Fruit fly (Drosophila melanogaster): Measurements from ENCODE around the gene CG10333.

CG10333 gene

DNA sequence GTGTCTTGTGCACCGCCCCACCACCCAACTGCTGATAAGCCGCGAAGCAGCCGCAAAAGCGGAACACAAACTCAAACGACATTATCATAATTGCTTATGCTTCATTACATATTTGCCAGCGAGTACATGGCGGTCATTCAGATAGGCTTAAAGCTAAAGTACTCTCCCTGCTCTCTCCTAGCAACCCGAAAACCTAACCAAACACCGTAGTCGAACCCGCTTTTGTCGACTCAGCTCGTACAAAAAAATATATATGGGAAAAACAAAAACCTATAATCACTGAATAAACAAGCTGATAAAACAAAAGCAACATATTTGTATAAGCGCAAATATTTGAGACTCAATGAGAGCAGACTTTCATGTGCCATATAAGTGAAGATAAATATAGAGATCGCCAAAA, 20.4 kb downstream of the CG10333 start (continued):
- TF ChIP-seq CG32006 (GFP tag; optimal IDR thresholded peaks at IDR 0.05): no peak
- no peak for TF ChIP-seq CG10669 (GFP tag; optimal IDR thresholded peaks at IDR 0.05)
- peak; percentile 44 for TF ChIP-seq esn (GFP tag; optimal IDR thresholded peaks at IDR 0.05)
- TF ChIP-seq CG10631 (GFP tag; optimal IDR thresholded peaks at IDR 0.05): no peak
- no peak for TF ChIP-seq CG3919 (GFP tag; optimal IDR thresholded peaks at IDR 0.05)
- TF ChIP-seq salr (GFP tag; optimal IDR thresholded peaks at IDR 0.05): no peak

DNA sequence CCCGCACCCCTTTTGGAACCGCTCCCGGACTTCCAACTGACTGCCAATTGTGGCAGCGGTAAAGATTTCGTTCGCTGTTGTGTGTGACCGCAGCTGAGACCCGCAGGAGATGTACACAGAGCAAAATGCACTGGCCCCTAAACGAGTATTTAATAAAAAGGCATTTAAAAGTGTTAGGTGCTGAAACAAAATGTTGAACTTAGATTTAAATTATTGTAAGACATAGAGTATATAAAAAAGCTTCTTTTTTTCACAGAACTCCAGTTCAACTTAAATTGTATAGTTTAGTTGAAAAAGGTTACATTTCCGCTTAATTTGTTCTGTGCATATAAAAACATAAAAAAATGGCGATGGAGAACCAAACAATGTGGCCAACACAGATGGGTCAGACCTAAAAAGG, 21.5 kb downstream of the CG10333 start:
- no peak for TF ChIP-seq Sox15 (GFP tag; optimal IDR thresholded peaks at IDR 0.05)
- peak; percentile 74 for TF ChIP-seq pdm3 (GFP tag; optimal IDR thresholded peaks at IDR 0.05)
- TF ChIP-seq CG6163 (GFP tag; IDR thresholded peaks at IDR 0.05): peak; percentile 79
- TF ChIP-seq CG6854 (GFP tag; optimal IDR thresholded peaks at IDR 0.05): peak; percentile 45
- TF ChIP-seq CG11902 (GFP tag; optimal IDR thresholded peaks at IDR 0.05): no peak
- peak; percentile 66 for TF ChIP-seq vri (GFP tag; optimal IDR thresholded peaks at IDR 0.05)
- TF ChIP-seq ss (GFP tag; optimal IDR thresholded peaks at IDR 0.05): no peak
- peak; percentile 69 for TF ChIP-seq Sox102F (GFP tag; optimal IDR thresholded peaks at IDR 0.05)
- TF ChIP-seq CG15336 (GFP tag; IDR thresholded peaks at IDR 0.05): peak; percentile 87
- TF ChIP-seq Gug (GFP tag; IDR thresholded peaks at IDR 0.05): peak; percentile 67
- peak; percentile 81 for TF ChIP-seq eg (GFP tag; IDR thresholded peaks at IDR 0.05)
- peak; percentile 62 for TF ChIP-seq CG3919 (GFP tag; optimal IDR thresholded peaks at IDR 0.05)
- peak; percentile 60 for TF ChIP-seq CG6792 (GFP tag; optimal IDR thresholded peaks at IDR 0.05)
- TF ChIP-seq CG32006 (GFP tag; optimal IDR thresholded peaks at IDR 0.05): peak; percentile 83
- peak; percentile 74 for TF ChIP-seq Lpt (GFP tag; optimal IDR thresholded peaks at IDR 0.05)
- peak; percentile 89 for TF ChIP-seq CG8119 (GFP tag; IDR thresholded peaks at IDR 0.05)
- TF ChIP-seq CG10669 (GFP tag; optimal IDR thresholded peaks at IDR 0.05): peak; percentile 46
- TF ChIP-seq Ets96B (tag; optimal IDR thresholded peaks at IDR 0.05): peak; percentile 59
- TF ChIP-seq CG8319 (GFP tag; optimal IDR thresholded peaks at IDR 0.05): peak; percentile 40
- TF ChIP-seq Hr39 (GFP tag; optimal IDR thresholded peaks at IDR 0.05): peak; percentile 58
- peak; percentile 64 for TF ChIP-seq lz (GFP tag; optimal IDR thresholded peaks at IDR 0.05)
- peak; percentile 10 for TF ChIP-seq CG1621 (tag; optimal IDR thresholded peaks at IDR 0.05)
- TF ChIP-seq Met (GFP tag; optimal IDR thresholded peaks at IDR 0.05): peak; percentile 74
- TF ChIP-seq fd59A (GFP tag; optimal IDR thresholded peaks at IDR 0.05): no peak
- peak; percentile 47 for TF ChIP-seq OdsH (GFP tag; optimal IDR thresholded peaks at IDR 0.05)
- peak; percentile 53 for TF ChIP-seq CG6808 (GFP tag; optimal IDR thresholded peaks at IDR 0.05)
- peak; percentile 77 for TF ChIP-seq Eip75B (GFP tag; optimal IDR thresholded peaks at IDR 0.05)
- peak; percentile 43 for TF ChIP-seq CG11294 (GFP tag; IDR thresholded peaks at IDR 0.05)
- no peak for TF ChIP-seq dac (GFP tag; optimal IDR thresholded peaks at IDR 0.05)
- peak; percentile 28 for TF ChIP-seq CG3032 (tag; optimal IDR thresholded peaks at IDR 0.05)
- peak; percentile 72 for TF ChIP-seq esn (GFP tag; optimal IDR thresholded peaks at IDR 0.05)
- TF ChIP-seq spab (GFP tag; optimal IDR thresholded peaks at IDR 0.05): peak; percentile 22
- TF ChIP-seq cyc (GFP tag; optimal IDR thresholded peaks at IDR 0.05): peak; percentile 47
- TF ChIP-seq Smox (GFP tag; optimal IDR thresholded peaks at IDR 0.05): peak; percentile 43
- peak; percentile 64 for TF ChIP-seq CG31627 (GFP tag; optimal IDR thresholded peaks at IDR 0.05)
- peak; percentile 36 for TF ChIP-seq CG7368 (GFP tag; optimal IDR thresholded peaks at IDR 0.05)
- peak; percentile 57 for TF ChIP-seq CG16779 (tag; optimal IDR thresholded peaks at IDR 0.05)
- TF ChIP-seq CG9139 (GFP tag; optimal IDR thresholded peaks at IDR 0.05): no peak
- no peak for TF ChIP-seq Hr38 (GFP tag; optimal IDR thresholded peaks at IDR 0.05)
- peak; percentile 25 for TF ChIP-seq CG34406 (GFP tag; optimal IDR thresholded peaks at IDR 0.05)
- TF ChIP-seq Eip78C (GFP tag): peak; percentile 87
- peak; percentile 76 for TF ChIP-seq Hr4 (GFP tag; optimal IDR thresholded peaks at IDR 0.05)
- TF ChIP-seq acj6 (GFP tag; optimal IDR thresholded peaks at IDR 0.05): peak; percentile 75
- peak; percentile 51 for TF ChIP-seq topi (GFP tag; optimal IDR thresholded peaks at IDR 0.05)
- TF ChIP-seq Ets21C (GFP tag; optimal IDR thresholded peaks at IDR 0.05): peak; percentile 15
- peak; percentile 73 for TF ChIP-seq CG6276 (GFP tag; optimal IDR thresholded peaks at IDR 0.05)
- TF ChIP-seq svp (GFP tag): peak; percentile 79
- TF ChIP-seq net (GFP tag; optimal IDR thresholded peaks at IDR 0.05): peak; percentile 32
- TF ChIP-seq salr (GFP tag; optimal IDR thresholded peaks at IDR 0.05): peak in 1 of 2 experiments; percentile 55
